Fruit fly (Drosophila melanogaster) whole organism, wandering third instar larva: ENCODE data around the gene Sdic3.

ENCODE experiments used
- Abd-B ChIP-seq: fragments of >200 bp; optimal IDR thresholded peaks from 2 replicates; lab custom pipeline; 2017; ENCODE audit warnings: missing biosample characterization, missing genetic modification characterization
- CG32264 ChIP-seq: fragments of 200-800 bp; sonication (Bioruptor generic); optimal IDR thresholded peaks from 2 replicates; lab custom pipeline; 2016; ENCODE audit warnings: missing biosample characterization, missing genetic modification characterization
- CG9705 ChIP-seq: fragments of 200-800 bp; sonication (Bioruptor generic); optimal IDR thresholded peaks from 2 replicates; lab custom pipeline; 2018; ENCODE audit warnings: missing biosample characterization, mild to moderate bottlenecking, missing genetic modification characterization
- CrebA ChIP-seq: fragments of 200-800 bp; sonication (Bioruptor generic); optimal IDR thresholded peaks from 2 replicates; lab custom pipeline; 2016; ENCODE audit warnings: missing biosample characterization, mild to moderate bottlenecking, missing genetic modification characterization, borderline replicate concordance
- Dfd ChIP-seq: fragments of >200 bp; optimal IDR thresholded peaks from 2 replicates; lab custom pipeline; 2017; ENCODE audit warnings: missing biosample characterization, missing genetic modification characterization
- Dif ChIP-seq: fragments of 200-275, 200-300 bp; sonication (Bioruptor generic); optimal IDR thresholded peaks from 2 replicates; lab custom pipeline; 2018; ENCODE audit warnings: missing biosample characterization, missing genetic modification characterization; ENCODE audit not compliant: partially characterized antibody
- GATAd ChIP-seq: sonication (Bioruptor generic); optimal IDR thresholded peaks from 2 replicates; lab custom pipeline; 2016; ENCODE audit warnings: missing biosample characterization, missing genetic modification characterization
- HLH106 ChIP-seq: fragments of 200-800 bp; optimal IDR thresholded peaks from 3 replicates; lab custom pipeline; 2019; ENCODE audit warnings: missing biosample characterization, mild to moderate bottlenecking, missing genetic modification characterization, moderate library complexity
- Hnf4 ChIP-seq: fragments of 200-800 bp; sonication (Bioruptor generic); optimal IDR thresholded peaks from 2 replicates; lab custom pipeline; 2016; ENCODE audit warnings: missing biosample characterization, mild to moderate bottlenecking, missing genetic modification characterization
- Hr78 ChIP-seq: fragments of >200 bp; optimal IDR thresholded peaks from 2 replicates; lab custom pipeline; 2017; ENCODE audit warnings: missing biosample characterization, missing genetic modification characterization
- Hr83 ChIP-seq: fragments of 200-300 bp; sonication (Bioruptor generic); optimal IDR thresholded peaks from 2 replicates; lab custom pipeline; 2016; ENCODE audit warnings: missing biosample characterization, mild to moderate bottlenecking, missing genetic modification characterization, moderate library complexity; ENCODE audit not compliant: poor library complexity, severe bottlenecking
- Jra ChIP-seq: sonication (Bioruptor generic); optimal IDR thresholded peaks from 2 replicates; lab custom pipeline; 2016; ENCODE audit warnings: missing biosample characterization, missing genetic modification characterization
- Mio ChIP-seq: sonication (Bioruptor generic); optimal IDR thresholded peaks from 2 replicates; lab custom pipeline; 2016; ENCODE audit warnings: missing biosample characterization, missing genetic modification characterization
- Myc ChIP-seq: fragments of >200 bp; optimal IDR thresholded peaks from 2 replicates; lab custom pipeline; 2017
- N ChIP-seq: fragments of >200 bp; optimal IDR thresholded peaks from 2 replicates; lab custom pipeline; 2018; ENCODE audit warnings: missing biosample characterization, missing external identifiers, missing genetic modification characterization
- OdsH ChIP-seq: fragments of 200-800 bp; sonication (Bioruptor generic); optimal IDR thresholded peaks from 2 replicates; lab custom pipeline; 2016; ENCODE audit warnings: missing biosample characterization, mild to moderate bottlenecking, missing genetic modification characterization
- Rel ChIP-seq, 2 experiments: fragments of 200-800 bp; sonication (Bioruptor generic) in 1 of 2; optimal IDR thresholded peaks; 2 replicates in 1 of 2; 3 replicates in 1 of 2; lab custom pipeline; 2016 to 2019; ENCODE audit warnings: mild to moderate bottlenecking in 2 of 2, missing biosample characterization in 2 of 2, missing genetic modification characterization in 2 of 2, moderate library complexity in 1 of 2
- Sp1 ChIP-seq: fragments of 200-800 bp; sonication (Bioruptor generic); optimal IDR thresholded peaks from 3 replicates; lab custom pipeline; 2019; ENCODE audit warnings: missing biosample characterization, mild to moderate bottlenecking, missing genetic modification characterization, moderate library complexity
- Vsx2 ChIP-seq: fragments of 200-300, 225-300 bp; sonication (Bioruptor generic); optimal IDR thresholded peaks from 2 replicates; lab custom pipeline; 2018; ENCODE audit warnings: missing biosample characterization, missing genetic modification characterization; ENCODE audit not compliant: partially characterized antibody
- br ChIP-seq: fragments of 200-800 bp; sonication (Bioruptor generic); optimal IDR thresholded peaks from 2 replicates; lab custom pipeline; 2016; ENCODE audit warnings: missing biosample characterization, missing genetic modification characterization
- brk ChIP-seq: fragments of 200-800 bp; sonication (Bioruptor generic); optimal IDR thresholded peaks from 2 replicates; lab custom pipeline; 2016; ENCODE audit warnings: missing biosample characterization, mild to moderate bottlenecking, missing genetic modification characterization
- dl ChIP-seq, 2 experiments: fragments of 175-275, 200-275 bp in 1 of 2; fragments of 200-275 bp in 1 of 2; sonication (Bioruptor generic); optimal IDR thresholded peaks; lab custom pipeline; 2018; ENCODE audit warnings: mild to moderate bottlenecking in 2 of 2, missing biosample characterization in 2 of 2, missing genetic modification characterization in 2 of 2, moderate library complexity in 2 of 2; ENCODE audit not compliant: partially characterized antibody in 2 of 2, insufficient read depth in 1 of 2
- dmrt93B ChIP-seq: fragments of 200-800 bp; sonication (Bioruptor generic); optimal IDR thresholded peaks from 2 replicates; lab custom pipeline; 2018; ENCODE audit warnings: missing biosample characterization, mild to moderate bottlenecking, missing genetic modification characterization
- dsf ChIP-seq: sonication (Bioruptor generic); optimal IDR thresholded peaks from 2 replicates; lab custom pipeline; 2016; ENCODE audit warnings: missing biosample characterization, missing genetic modification characterization, borderline replicate concordance
- ey ChIP-seq: fragments of 200-800 bp; sonication (Bioruptor generic); optimal IDR thresholded peaks from 2 replicates; lab custom pipeline; 2016; ENCODE audit warnings: missing biosample characterization, missing genetic modification characterization
- foxo ChIP-seq, 2 experiments: fragments of 200-800 bp; sonication (Bioruptor generic); optimal IDR thresholded peaks; 2 replicates in 1 of 2; 3 replicates in 1 of 2; lab custom pipeline; 2016 to 2017; ENCODE audit warnings: missing biosample characterization in 2 of 2, missing genetic modification characterization in 2 of 2
- fru ChIP-seq: fragments of 200-800 bp; sonication (Bioruptor generic); optimal IDR thresholded peaks from 3 replicates; lab custom pipeline; 2016; ENCODE audit warnings: missing biosample characterization, mild to moderate bottlenecking, missing genetic modification characterization
- h ChIP-seq: fragments of 200-800 bp; sonication (Bioruptor generic); optimal IDR thresholded peaks from 3 replicates; lab custom pipeline; 2016; ENCODE audit warnings: missing biosample characterization, mild to moderate bottlenecking, missing genetic modification characterization
- jim ChIP-seq: fragments of 175-275, 200-325 bp; sonication (Bioruptor generic); optimal IDR thresholded peaks from 2 replicates; lab custom pipeline; 2016; ENCODE audit warnings: missing biosample characterization, mild to moderate bottlenecking, missing genetic modification characterization
- lola ChIP-seq: fragments of >200 bp; optimal IDR thresholded peaks from 2 replicates; lab custom pipeline; 2017; ENCODE audit warnings: missing biosample characterization, missing genetic modification characterization
- pan ChIP-seq: fragments of >200 bp; optimal IDR thresholded peaks from 2 replicates; lab custom pipeline; 2017
- psq ChIP-seq: fragments of 200-800 bp; sonication (Bioruptor generic); optimal IDR thresholded peaks from 3 replicates; lab custom pipeline; 2017; ENCODE audit warnings: missing biosample characterization, mild to moderate bottlenecking, missing genetic modification characterization, moderate library complexity
- rgr ChIP-seq: fragments of 200-800 bp; sonication (Bioruptor generic); optimal IDR thresholded peaks from 3 replicates; lab custom pipeline; 2016; ENCODE audit warnings: missing biosample characterization, mild to moderate bottlenecking, missing genetic modification characterization
- sage ChIP-seq: fragments of 200-800 bp; sonication (Bioruptor generic); optimal IDR thresholded peaks from 2 replicates; lab custom pipeline; 2016; ENCODE audit warnings: missing biosample characterization, mild to moderate bottlenecking, missing genetic modification characterization
- sv ChIP-seq: fragments of 200-800 bp; sonication (Bioruptor generic); optimal IDR thresholded peaks from 3 replicates; lab custom pipeline; 2016; ENCODE audit warnings: missing biosample characterization, missing genetic modification characterization
- tai ChIP-seq: sonication (Bioruptor generic); optimal IDR thresholded peaks from 2 replicates; lab custom pipeline; 2016; ENCODE audit warnings: missing biosample characterization, missing genetic modification characterization
- usp ChIP-seq: fragments of >200 bp; optimal IDR thresholded peaks from 2 replicates; lab custom pipeline; 2017; ENCODE audit warnings: missing biosample characterization, missing genetic modification characterization
- woc ChIP-seq: sonication (Bioruptor generic); optimal IDR thresholded peaks from 2 replicates; lab custom pipeline; 2016; ENCODE audit warnings: missing biosample characterization, mild to moderate bottlenecking, missing genetic modification characterization

Gene Sdic3

DNA sequence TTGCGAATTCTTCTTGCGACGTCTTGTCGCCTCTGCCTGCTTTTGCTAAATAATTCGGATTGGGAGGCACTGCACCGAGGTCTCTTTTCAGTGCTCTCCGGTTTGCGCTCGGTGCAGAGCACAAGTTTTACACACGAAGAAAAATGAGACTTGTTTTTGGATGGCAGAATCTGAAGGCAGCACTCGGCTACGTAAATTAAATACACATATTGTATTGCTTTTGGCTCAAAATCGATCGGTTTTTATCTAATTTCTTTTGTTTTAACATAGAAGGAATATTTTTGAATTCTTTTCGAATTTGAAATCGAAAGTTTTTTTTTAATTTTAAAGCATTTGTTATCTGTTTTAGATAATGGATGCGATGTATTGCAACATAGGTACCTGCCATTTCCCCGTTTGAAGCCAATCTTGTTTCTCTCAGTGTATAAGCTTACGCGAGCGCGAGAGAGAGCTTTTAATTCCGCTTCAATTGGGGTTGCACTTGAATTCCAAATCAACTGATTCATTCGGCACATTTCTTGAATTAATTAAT is 20.5 kb downstream of the Sdic3 start, which contains the start of gene AnxB10 (continued):
- TF ChIP-seq h (GFP tag; lab: Kevin White, UChicago): peak; percentile 92
- peak; percentile 15 for TF ChIP-seq dsf (GFP tag; lab: Kevin White, UChicago)
- TF ChIP-seq OdsH (GFP tag; lab: Kevin White, UChicago): peak; percentile 90
- TF ChIP-seq ey: peak; percentile 93
- TF ChIP-seq rgr (GFP tag; lab: Kevin White, UChicago): peak; percentile 89
- peak; percentile 16 for TF ChIP-seq Rel (GFP tag; optimal IDR thresholded peaks at IDR 0.05; lab: Kevin White, UChicago)
- TF ChIP-seq Rel (tag; optimal IDR thresholded peaks at IDR 0.05; lab: Kevin White, UChicago): peak; percentile 57
- TF ChIP-seq sv (GFP tag; lab: Kevin White, UChicago): peak; percentile 15
- peak; percentile 40 for TF ChIP-seq Mio
- no peak for TF ChIP-seq N (GFP tag; lab: Kevin White, UChicago)
- TF ChIP-seq Dif (GFP tag; lab: Kevin White, UChicago): peak; percentile 37

DNA sequence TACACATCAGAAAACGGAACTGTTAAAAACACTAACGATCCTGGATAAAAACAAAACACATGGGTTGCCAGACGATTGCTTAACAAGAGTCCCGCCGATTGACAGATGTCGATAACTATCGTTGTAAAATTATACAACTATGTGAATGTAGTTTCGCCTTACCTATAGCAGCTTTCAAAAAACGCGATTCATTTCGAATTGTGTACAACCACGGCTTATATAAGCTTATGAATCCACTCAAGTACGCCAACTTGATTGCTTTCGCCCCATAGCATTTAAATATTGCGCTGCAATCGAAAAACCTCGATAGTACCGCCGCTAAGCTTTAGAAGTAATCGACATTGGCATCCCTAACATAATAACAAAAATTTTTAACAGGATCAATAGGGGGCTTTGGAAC is 24.1 kb downstream of the Sdic3 start, which contains the start of the genes CG9581 and CG9578:
TSS of gene CG9581 (minus strand) at position 84 of the 400 bp plus-strand sequence.
TSS of gene CG9578 (plus strand) at position 325 of the 400 bp plus-strand sequence.
- TF ChIP-seq CG9705 (GFP tag; lab: Kevin White, UChicago): peak; percentile 26
- no peak for TF ChIP-seq br (GFP tag; lab: Kevin White, UChicago)
- TF ChIP-seq Jra (GFP tag; lab: Kevin White, UChicago): peak; percentile 4
- TF ChIP-seq woc (GFP tag; lab: Kevin White, UChicago): peak; percentile 16
- peak; percentile 21 for TF ChIP-seq h (GFP tag; lab: Kevin White, UChicago)
- TF ChIP-seq N (GFP tag; lab: Kevin White, UChicago): no peak
- TF ChIP-seq brk (GFP tag; lab: Kevin White, UChicago): no peak
- TF ChIP-seq CG32264 (GFP tag; lab: Kevin White, UChicago): no peak
- TF ChIP-seq Hr78 (GFP tag; lab: Kevin White, UChicago): no peak
- TF ChIP-seq sv (GFP tag; lab: Kevin White, UChicago): no peak
- TF ChIP-seq Rel (GFP tag; optimal IDR thresholded peaks at IDR 0.05; lab: Kevin White, UChicago): no peak
- TF ChIP-seq Rel (tag; optimal IDR thresholded peaks at IDR 0.05; lab: Kevin White, UChicago): peak; percentile 13
- TF ChIP-seq psq: no peak
- no peak for TF ChIP-seq foxo (GFP tag; optimal IDR thresholded peaks at IDR 0.05; lab: Kevin White, UChicago)
- no peak for TF ChIP-seq Dfd (GFP tag; lab: Kevin White, UChicago)
- no peak for TF ChIP-seq rgr (GFP tag; lab: Kevin White, UChicago)
- TF ChIP-seq Vsx2: no peak
- TF ChIP-seq tai (GFP tag; lab: Kevin White, UChicago): no peak
- no peak for TF ChIP-seq Abd-B (GFP tag; lab: Kevin White, UChicago)
- no peak for TF ChIP-seq dl (GFP tag; optimal IDR thresholded peaks at IDR 0.05; lab: Kevin White, UChicago; ENCODE audit: insufficient read depth in 1 of 2, partially characterized antibody in 2 of 2)
- TF ChIP-seq dmrt93B (GFP tag; lab: Kevin White, UChicago): no peak
- no peak for TF ChIP-seq CrebA
- no peak for TF ChIP-seq usp
- no peak for TF ChIP-seq Dif (GFP tag; lab: Kevin White, UChicago)
- no peak for TF ChIP-seq sage (GFP tag; lab: Kevin White, UChicago)
- no peak for TF ChIP-seq Mio
- no peak for TF ChIP-seq fru (GFP tag; lab: Kevin White, UChicago)
- TF ChIP-seq Sp1: no peak
- TF ChIP-seq jim: no peak
- no peak for TF ChIP-seq dsf (GFP tag; lab: Kevin White, UChicago)
- TF ChIP-seq pan (lab: Kevin White, UChicago): no peak
- TF ChIP-seq Hnf4 (GFP tag; lab: Kevin White, UChicago): peak; percentile 45
- no peak for TF ChIP-seq ey
- no peak for TF ChIP-seq GATAd (GFP tag; lab: Kevin White, UChicago)
- no peak for TF ChIP-seq OdsH (GFP tag; lab: Kevin White, UChicago)
- TF ChIP-seq lola: no peak
- TF ChIP-seq Myc (lab: Kevin White, UChicago): no peak
- peak; percentile 55 for TF ChIP-seq HLH106 (tag; lab: Kevin White, UChicago)
- TF ChIP-seq Hr83 (GFP tag; lab: Kevin White, UChicago): no peak
